Worm (Caenorhabditis elegans): ENCODE measurements around the gene twk-25.

The twk-25 gene

ce11 chrIV:11522225-11522952, 17.9 kb downstream of the twk-25 start (continued):
- TF ChIP-seq ceh-58 (GFP tag; IDR thresholded peaks at IDR 0.05) (no peak), snpc-1.3 (tag; optimal IDR thresholded peaks at IDR 0.05; ENCODE audit: insufficient read depth) (peak; percentile 31), xnd-1 (tag; optimal IDR thresholded peaks at IDR 0.05) (peak; percentile 38), mel-28 (tag; optimal IDR thresholded peaks at IDR 0.05; ENCODE audit: borderline replicate concordance) (no peak), lin-40 (tag; optimal IDR thresholded peaks at IDR 0.05) (peak; percentile 70), unc-62 (GFP tag; optimal IDR thresholded peaks at IDR 0.05) (no peak), ztf-25 (GFP tag; IDR thresholded peaks at IDR 0.05) (0 out of 2 replicates have a peak, but pooled peaks have one; percentile 11), B0035.1 (tag; optimal IDR thresholded peaks at IDR 0.05) (no peak), attf-3 (GFP tag; conservative IDR thresholded peaks at IDR 0.05) (peak; percentile 33; the same call in 1 of the 2 replicates), F37B4.10 (GFP tag; IDR thresholded peaks at IDR 0.05) (0 out of 2 replicates have a peak, but pooled peaks have one; percentile 60), F33H1.4 (GFP tag; IDR thresholded peaks at IDR 0.05) (peak; percentile 73), madf-6 (GFP tag; IDR thresholded peaks at IDR 0.05) (peak; percentile 80), F23B12.7 (tag; optimal IDR thresholded peaks at IDR 0.05; ENCODE audit: insufficient read depth) (no peak), lin-26 (GFP tag; IDR thresholded peaks at IDR 0.05) (peak; percentile 62; the same call in 1 of the 2 replicates), hrde-1 (tag; optimal IDR thresholded peaks at IDR 0.05; ENCODE audit: borderline replicate concordance) (no peak), mcd-1 (GFP tag; IDR thresholded peaks at IDR 0.05) (peak; percentile 20; the same call in 1 of the 2 replicates), F22D6.2 (tag; optimal IDR thresholded peaks at IDR 0.05) (no peak), nfyb-1 (GFP tag; IDR thresholded peaks at IDR 0.05) (no peak), tlf-1 (GFP tag; optimal IDR thresholded peaks at IDR 0.05) (peak; percentile 34), hmg-1.2 (GFP tag; IDR thresholded peaks at IDR 0.05) (peak; percentile 92)

ce11 chrIV:11523685-11524084, 19.2 kb downstream of the twk-25 start:
- TF ChIP-seq ekl-4 (GFP tag; IDR thresholded peaks at IDR 0.05): 0 out of 2 replicates have a peak, but pooled peaks have one; percentile 9
- 0 out of 2 replicates have a peak, but pooled peaks have one; percentile 14 for TF ChIP-seq rcor-1 (GFP tag; IDR thresholded peaks at IDR 0.05)
- peak; percentile 83 for TF ChIP-seq lir-1 (GFP tag; conservative IDR thresholded peaks at IDR 0.05)
- TF ChIP-seq attf-5 (GFP tag; optimal IDR thresholded peaks at IDR 0.05): no peak
- TF ChIP-seq attf-3 (GFP tag; conservative IDR thresholded peaks at IDR 0.05): 0 out of 2 replicates have a peak, but pooled peaks have one; percentile 15
- TF ChIP-seq B0019.2 (GFP tag; conservative IDR thresholded peaks at IDR 0.05): no peak
- peak in 1 of 3 experiments; percentile 1 for TF ChIP-seq lin-35 (GFP tag; optimal IDR thresholded peaks at IDR 0.05)
- no peak for TF ChIP-seq snpc-1.3 (tag; optimal IDR thresholded peaks at IDR 0.05; ENCODE audit: insufficient read depth)
- TF ChIP-seq ztf-25 (GFP tag; IDR thresholded peaks at IDR 0.05): no peak
- 0 out of 2 replicates have a peak, but pooled peaks have one; percentile 55 for TF ChIP-seq lin-26 (GFP tag; IDR thresholded peaks at IDR 0.05)
- 0 out of 2 replicates have a peak, but pooled peaks have one; percentile 9 for TF ChIP-seq madf-6 (GFP tag; IDR thresholded peaks at IDR 0.05)

- TF ChIP-seq snpc-1.1 (tag; optimal IDR thresholded peaks at IDR 0.05; ENCODE audit: insufficient read depth) (no peak), lin-35 (GFP tag; optimal IDR thresholded peaks at IDR 0.05) (peak in 1 of 3 experiments; percentile 5), hrde-1 (tag; optimal IDR thresholded peaks at IDR 0.05; ENCODE audit: borderline replicate concordance) (peak; percentile 11), nfyb-1 (GFP tag; IDR thresholded peaks at IDR 0.05) (peak; percentile 63; the same call in 1 of the 2 replicates), nhr-27 (tag; optimal IDR thresholded peaks at IDR 0.05) (no peak), snpc-4 (GFP tag; optimal IDR thresholded peaks at IDR 0.05) (no peak), snpc-4 (tag; optimal IDR thresholded peaks at IDR 0.05) (peak in 2 of 4 experiments; percentile 59 to 61), ztf-28 (GFP tag; IDR thresholded peaks at IDR 0.05) (peak; percentile 50; the same call in 1 of the 2 replicates), ztf-18 (tag; optimal IDR thresholded peaks at IDR 0.05) (no peak), attf-5 (GFP tag; optimal IDR thresholded peaks at IDR 0.05) (peak; percentile 62), F33H1.4 (GFP tag; IDR thresholded peaks at IDR 0.05) (peak; percentile 35), ceh-27 (GFP tag; optimal IDR thresholded peaks at IDR 0.05) (peak; percentile 76), zim-3 (tag; optimal IDR thresholded peaks at IDR 0.05) (peak; percentile 50), tbx-9 (tag; optimal IDR thresholded peaks at IDR 0.05; ENCODE audit: borderline replicate concordance) (no peak), madf-10 (tag; optimal IDR thresholded peaks at IDR 0.05) (peak; percentile 68), mel-28 (tag; optimal IDR thresholded peaks at IDR 0.05; ENCODE audit: borderline replicate concordance) (no peak), F52B5.7 (tag; optimal IDR thresholded peaks at IDR 0.05) (peak; percentile 41), dpff-1 (tag; optimal IDR thresholded peaks at IDR 0.05) (no peak), ceh-100 (GFP tag; IDR thresholded peaks at IDR 0.05) (0 out of 2 replicates have a peak, but pooled peaks have one; percentile 23), egrh-3 (GFP tag; IDR thresholded peaks at IDR 0.05) (peak; percentile 92), rcor-1 (GFP tag; IDR thresholded peaks at IDR 0.05) (0 out of 2 replicates have a peak, but pooled peaks have one; percentile 23), lir-1 (GFP tag; conservative IDR thresholded peaks at IDR 0.05) (0 out of 2 replicates have a peak, but pooled peaks have one; percentile 54)
Observed at ce11 chrIV:11524241-11524692, 19.8 kb downstream of the twk-25 start, which contains the start of gene mep-1. Gene mep-1 (plus strand): TSS chrIV:11524642.

Measured in whole organism, young adult.